Worm (Caenorhabditis elegans) whole organism, L2 larva: ENCODE data around the gene ehbp-1.

ENCODE experiments used
- C34F6.9 ChIP-seq: fragments of 150-350 bp; optimal IDR thresholded peaks from 2 replicates; lab custom pipeline; 2014; ENCODE audit warnings: missing biosample characterization, missing genetic modification characterization
- F13H6.1 ChIP-seq: sonication (generic microtip); optimal IDR thresholded peaks from 2 replicates; lab custom pipeline; 2016; ENCODE audit warnings: missing genetic modification characterization, missing compliant biosample characterization
- R02D3.7 ChIP-seq: fragments of 150-350 bp; optimal IDR thresholded peaks from 2 replicates; lab custom pipeline; 2014; ENCODE audit warnings: missing biosample characterization, missing genetic modification characterization
- Y55F3AM.14 ChIP-seq: fragments of 200-800 bp; sonication (Bioruptor generic); optimal IDR thresholded peaks from 2 replicates; lab custom pipeline; 2018; ENCODE audit warnings: mild to moderate bottlenecking, missing genetic modification characterization, missing compliant biosample characterization
- ZK546.5 ChIP-seq: sonication (generic microtip); optimal IDR thresholded peaks from 2 replicates; lab custom pipeline; 2017; ENCODE audit warnings: missing biosample characterization, missing genetic modification characterization
- alr-1 ChIP-seq: fragments of 150-350 bp; optimal IDR thresholded peaks from 2 replicates; lab custom pipeline; 2014; ENCODE audit warnings: missing biosample characterization, missing genetic modification characterization
- aly-2 ChIP-seq: fragments of 150-350 bp; optimal IDR thresholded peaks from 2 replicates; lab custom pipeline; 2014; ENCODE audit warnings: missing biosample characterization, missing genetic modification characterization
- ama-1 ChIP-seq: fragments of 150-350 bp; optimal IDR thresholded peaks from 2 replicates; lab custom pipeline; 2018; ENCODE audit warnings: inconsistent platforms
- blmp-1 ChIP-seq: sonication (generic microtip); optimal IDR thresholded peaks from 2 replicates; lab custom pipeline; 2017; ENCODE audit warnings: missing genetic modification characterization, mild to moderate bottlenecking, missing compliant biosample characterization, antibody characterized with exemption, moderate library complexity; ENCODE audit not compliant: insufficient read depth
- ceh-16 ChIP-seq: fragments of 150-350 bp; optimal IDR thresholded peaks from 2 replicates; lab custom pipeline; 2014; ENCODE audit warnings: missing biosample characterization, missing genetic modification characterization
- ceh-82 ChIP-seq: fragments of 150-350 bp; optimal IDR thresholded peaks from 2 replicates; lab custom pipeline; 2014; ENCODE audit warnings: missing biosample characterization, missing genetic modification characterization
- crh-2 ChIP-seq: sonication (generic microtip); optimal IDR thresholded peaks from 2 replicates; lab custom pipeline; 2017; ENCODE audit warnings: missing biosample characterization, missing genetic modification characterization
- dmd-4 ChIP-seq: sonication (generic microtip); optimal IDR thresholded peaks from 2 replicates; lab custom pipeline; 2017; ENCODE audit warnings: missing biosample characterization, missing genetic modification characterization
- egl-27 ChIP-seq: sonication (generic microtip); optimal IDR thresholded peaks from 3 replicates; lab custom pipeline; 2017; ENCODE audit warnings: missing biosample characterization, missing genetic modification reagents, missing genetic modification characterization
- elt-1 ChIP-seq: fragments of 150-350 bp; optimal IDR thresholded peaks from 2 replicates; lab custom pipeline; 2014; ENCODE audit warnings: missing biosample characterization, missing genetic modification characterization
- elt-3 ChIP-seq: sonication (generic microtip); optimal IDR thresholded peaks from 2 replicates; lab custom pipeline; 2017; ENCODE audit warnings: missing biosample characterization, missing genetic modification characterization
- fos-1 ChIP-seq: fragments of 150-350 bp; optimal IDR thresholded peaks from 2 replicates; lab custom pipeline; 2014; ENCODE audit warnings: missing biosample characterization, missing genetic modification characterization
- gmeb-1 ChIP-seq: fragments of 150-350 bp; optimal IDR thresholded peaks from 2 replicates; lab custom pipeline; 2014; ENCODE audit warnings: missing biosample characterization, missing genetic modification characterization
- lin-11 ChIP-seq: fragments of 150-350 bp; sonication (generic microtip); optimal IDR thresholded peaks from 2 replicates; lab custom pipeline; 2014; ENCODE audit warnings: missing biosample characterization, missing genetic modification characterization, inconsistent platforms, mixed read lengths
- lin-13 ChIP-seq: fragments of 150-350 bp; optimal IDR thresholded peaks from 2 replicates; lab custom pipeline; 2014; ENCODE audit warnings: missing biosample characterization, missing genetic modification reagents, missing genetic modification characterization
- lin-39 ChIP-seq: fragments of 150-350 bp; optimal IDR thresholded peaks from 2 replicates; lab custom pipeline; 2014; ENCODE audit warnings: missing biosample characterization, missing genetic modification reagents, missing genetic modification characterization
- lsy-2 ChIP-seq, 2 experiments: fragments of 150-350 bp in 1 of 2; sonication (generic microtip) in 1 of 2; optimal IDR thresholded peaks; 2 replicates each; lab custom pipeline; 2014 to 2017; ENCODE audit warnings: missing biosample characterization in 2 of 2, missing genetic modification characterization in 2 of 2
- mab-5 ChIP-seq: fragments of 150-350 bp; optimal IDR thresholded peaks from 2 replicates; lab custom pipeline; 2014; ENCODE audit warnings: missing biosample characterization, missing genetic modification characterization
- mbf-1 ChIP-seq: sonication (generic microtip); optimal IDR thresholded peaks from 2 replicates; lab custom pipeline; 2017; ENCODE audit warnings: missing biosample characterization, missing genetic modification characterization
- mdl-1 ChIP-seq, 2 experiments: fragments of 150-350 bp in 1 of 2; sonication (generic microtip) in 1 of 2; optimal IDR thresholded peaks; 2 replicates each; lab custom pipeline; 2017; ENCODE audit warnings: missing biosample characterization in 2 of 2, missing genetic modification characterization in 2 of 2
- nhr-10 ChIP-seq: sonication (generic microtip); optimal IDR thresholded peaks from 2 replicates; lab custom pipeline; 2017; ENCODE audit warnings: missing biosample characterization, missing genetic modification characterization
- nhr-11 ChIP-seq: fragments of 150-350 bp; optimal IDR thresholded peaks from 2 replicates; lab custom pipeline; 2014; ENCODE audit warnings: missing biosample characterization, missing genetic modification characterization
- nhr-12 ChIP-seq: fragments of 150-350 bp; optimal IDR thresholded peaks from 2 replicates; lab custom pipeline; 2014; ENCODE audit warnings: missing biosample characterization, missing genetic modification characterization
- nhr-129 ChIP-seq: fragments of 150-350 bp; optimal IDR thresholded peaks from 2 replicates; lab custom pipeline; 2014; ENCODE audit warnings: missing biosample characterization, missing genetic modification characterization
- nhr-21 ChIP-seq: fragments of 150-350 bp; optimal IDR thresholded peaks from 2 replicates; lab custom pipeline; 2014; ENCODE audit warnings: missing biosample characterization, missing genetic modification characterization
- nhr-23 ChIP-seq: fragments of 150-350 bp; optimal IDR thresholded peaks from 2 replicates; lab custom pipeline; 2014; ENCODE audit warnings: missing biosample characterization, missing genetic modification reagents, missing genetic modification characterization
- nhr-237 ChIP-seq: fragments of 150-350 bp; optimal IDR thresholded peaks from 2 replicates; lab custom pipeline; 2014; ENCODE audit warnings: missing biosample characterization, missing genetic modification characterization
- nhr-25 ChIP-seq: fragments of 150-350 bp; sonication (generic microtip); optimal IDR thresholded peaks from 3 replicates; lab custom pipeline; 2014; ENCODE audit warnings: missing biosample characterization, missing genetic modification characterization
- nhr-6 ChIP-seq: fragments of 150-350 bp; optimal IDR thresholded peaks from 2 replicates; lab custom pipeline; 2014; ENCODE audit warnings: missing biosample characterization, missing genetic modification characterization
- nhr-77 ChIP-seq: fragments of 150-350 bp; optimal IDR thresholded peaks from 2 replicates; lab custom pipeline; 2014; ENCODE audit warnings: missing biosample characterization, missing genetic modification characterization
- peb-1 ChIP-seq: fragments of 150-350 bp; optimal IDR thresholded peaks from 2 replicates; lab custom pipeline; 2014; ENCODE audit warnings: missing biosample characterization, missing genetic modification characterization
- sem-4 ChIP-seq: fragments of 150-350 bp; optimal IDR thresholded peaks from 2 replicates; lab custom pipeline; 2014; ENCODE audit warnings: missing biosample characterization, missing genetic modification reagents, missing genetic modification characterization
- skn-1 ChIP-seq: sonication (generic microtip); optimal IDR thresholded peaks from 2 replicates; lab custom pipeline; 2017; ENCODE audit warnings: missing biosample characterization, missing genetic modification characterization
- sma-3 ChIP-seq: sonication (generic microtip); optimal IDR thresholded peaks from 2 replicates; lab custom pipeline; 2016; ENCODE audit warnings: missing genetic modification reagents, missing genetic modification characterization, missing compliant biosample characterization
- sma-9 ChIP-seq, 2 experiments: fragments of 150-350 bp in 1 of 2; sonication (generic microtip) in 1 of 2; optimal IDR thresholded peaks; 2 replicates each; lab custom pipeline; 2014 to 2016; ENCODE audit warnings: missing genetic modification characterization in 2 of 2, mild to moderate bottlenecking in 1 of 2, missing biosample characterization in 1 of 2, missing compliant biosample characterization in 1 of 2, missing genetic modification reagents in 1 of 2, moderate library complexity in 1 of 2
- snpc-4 ChIP-seq: fragments of 150-350 bp; optimal IDR thresholded peaks from 2 replicates; lab custom pipeline; 2014; ENCODE audit warnings: missing biosample characterization, missing genetic modification characterization
- unc-39 ChIP-seq: fragments of 150-350 bp; optimal IDR thresholded peaks from 2 replicates; lab custom pipeline; 2014; ENCODE audit warnings: missing biosample characterization, missing genetic modification characterization
- unc-55 ChIP-seq: fragments of 150-350 bp; sonication (generic microtip); optimal IDR thresholded peaks from 3 replicates; lab custom pipeline; 2014; ENCODE audit warnings: missing biosample characterization, missing genetic modification reagents, missing genetic modification characterization
- unc-62 ChIP-seq: fragments of 150-350 bp; optimal IDR thresholded peaks from 2 replicates; lab custom pipeline; 2014; ENCODE audit warnings: missing biosample characterization, missing genetic modification reagents, missing genetic modification characterization
- zag-1 ChIP-seq: fragments of 150-350 bp; optimal IDR thresholded peaks from 2 replicates; lab custom pipeline; 2014; ENCODE audit warnings: missing biosample characterization, missing genetic modification characterization
- ztf-1 ChIP-seq: fragments of 200-800 bp; sonication (Bioruptor generic); conservative IDR thresholded peaks from 2 replicates; pipeline ENCODE4 v1.3.6; 2022; ENCODE audit warnings: missing genetic modification characterization, missing compliant biosample characterization
- ztf-11 ChIP-seq: sonication (generic microtip); optimal IDR thresholded peaks from 2 replicates; lab custom pipeline; 2017; ENCODE audit warnings: missing biosample characterization, missing genetic modification characterization
- ztf-4 ChIP-seq: fragments of 150-350 bp; optimal IDR thresholded peaks from 2 replicates; lab custom pipeline; 2014; ENCODE audit warnings: missing biosample characterization, missing genetic modification characterization

Gene ehbp-1

DNA sequence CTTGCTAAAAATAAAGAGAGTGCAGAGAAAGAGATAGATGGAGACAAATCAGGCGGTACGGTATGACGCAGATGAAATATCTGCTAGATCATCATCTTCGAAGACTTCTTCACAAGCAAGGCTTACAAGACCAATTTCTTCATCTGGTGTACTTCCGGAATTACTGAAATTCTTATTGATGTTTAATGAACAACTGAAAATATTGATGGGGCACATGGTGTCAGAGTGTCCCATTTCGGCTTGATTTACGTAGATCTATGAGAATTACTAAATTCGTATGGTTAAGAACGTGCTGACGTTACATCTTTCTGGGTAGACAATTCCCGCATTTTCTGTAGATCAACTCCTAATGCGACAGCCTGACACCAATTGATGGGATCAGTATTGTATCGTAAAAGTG, 6.2 kb downstream of the ehbp-1 start:
- TF ChIP-seq dmd-4 (tag; lab: Kevin White, UChicago), result no peak
- TF ChIP-seq peb-1, result no peak
- TF ChIP-seq F13H6.1 (tag; lab: Kevin White, UChicago), result no peak
- no peak for TF ChIP-seq snpc-4 (tag; lab: Kevin White, UChicago)
- TF ChIP-seq unc-39 (tag; lab: Kevin White, UChicago), result no peak

DNA sequence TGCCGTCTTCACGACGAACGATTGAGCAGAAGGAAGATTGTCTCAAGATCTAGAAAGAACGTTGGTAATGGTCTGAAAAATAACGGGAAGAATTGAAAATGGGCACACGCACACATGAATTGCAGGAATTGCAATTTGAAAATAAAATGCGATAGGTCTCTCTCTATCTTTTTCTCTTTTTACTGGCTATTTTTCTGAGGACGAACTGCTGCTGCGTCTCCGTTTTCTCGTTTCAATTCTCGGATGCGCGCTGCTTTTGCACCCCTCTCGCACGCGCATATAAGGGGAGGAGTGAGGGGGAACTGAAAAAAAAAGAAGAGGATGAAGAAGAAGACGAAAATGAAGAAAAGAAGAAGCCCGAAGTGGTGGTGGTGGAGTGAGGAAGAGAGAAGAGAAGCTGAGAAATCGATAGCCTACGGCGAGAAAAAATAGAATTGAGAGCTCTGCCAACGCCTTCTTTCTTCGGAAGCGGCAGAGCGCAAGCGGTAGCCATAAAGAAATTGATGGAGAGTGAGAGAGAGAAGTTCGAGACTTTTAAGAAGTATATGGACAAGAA, 11.3 kb downstream of the ehbp-1 start, which contains the start of gene rgef-1:
rgef-1 (minus strand) TSS at position 51 of the 556 bp plus-strand sequence.
- TF ChIP-seq elt-1 (no peak), nhr-77 (tag; lab: Kevin White, UChicago) (no peak), sma-9 (GFP tag; optimal IDR thresholded peaks at IDR 0.05; lab: Kevin White, UChicago) (peak; percentile 28), sma-9 (tag; optimal IDR thresholded peaks at IDR 0.05; lab: Kevin White, UChicago) (no peak), snpc-4 (tag; lab: Kevin White, UChicago) (no peak), ZK546.5 (tag; lab: Kevin White, UChicago) (no peak), F13H6.1 (tag; lab: Kevin White, UChicago) (peak; percentile 81), blmp-1 (tag; lab: Kevin White, UChicago) (no peak), ama-1 (lab: Kevin White, UChicago) (no peak), R02D3.7 (no peak), nhr-129 (peak; percentile 56), nhr-25 (tag; lab: Kevin White, UChicago) (no peak), ceh-82 (tag; lab: Kevin White, UChicago) (no peak), unc-39 (tag; lab: Kevin White, UChicago) (no peak), aly-2 (tag; lab: Kevin White, UChicago) (no peak), zag-1 (peak; percentile 85), mbf-1 (no peak), peb-1 (no peak), nhr-6 (tag; lab: Kevin White, UChicago) (no peak), nhr-12 (no peak), lsy-2 (tag; optimal IDR thresholded peaks at IDR 0.05; lab: Kevin White, UChicago) (peak; percentile 33 to 66), nhr-21 (tag; lab: Kevin White, UChicago) (no peak), ztf-11 (tag; lab: Kevin White, UChicago) (no peak), lin-11 (tag; lab: Kevin White, UChicago) (peak; percentile 59), egl-27 (no peak), unc-55 (peak; percentile 94), sem-4 (tag; lab: Kevin White, UChicago) (peak; percentile 32), unc-62 (GFP tag; lab: Kevin White, UChicago) (no peak), sma-3 (GFP tag; lab: Kevin White, UChicago) (no peak), nhr-11 (tag; lab: Kevin White, UChicago) (no peak), crh-2 (tag; lab: Kevin White, UChicago) (peak; percentile 76), mab-5 (tag; lab: Kevin White, UChicago) (peak; percentile 59), ceh-16 (tag; lab: Kevin White, UChicago) (no peak), ztf-4 (no peak), elt-3 (no peak), lin-13 (GFP tag; lab: Kevin White, UChicago) (peak; percentile 50), nhr-10 (tag; lab: Kevin White, UChicago) (no peak), gmeb-1 (no peak), nhr-237 (no peak), C34F6.9 (tag; lab: Kevin White, UChicago) (peak; percentile 91), Y55F3AM.14 (GFP tag; lab: Kevin White, UChicago) (peak; percentile 53), alr-1 (no peak), ztf-1 (no peak), mdl-1 (tag; optimal IDR thresholded peaks at IDR 0.05; lab: Kevin White, UChicago) (peak; percentile 47 to 78), dmd-4 (tag; lab: Kevin White, UChicago) (no peak), lin-39 (no peak), nhr-23 (no peak), fos-1 (tag; lab: Kevin White, UChicago) (peak; percentile 17), skn-1 (no peak)
- TF ChIP-seq, all 48 proteins: peak for 15
